Fruit fly (Drosophila melanogaster): ENCODE measurements around the gene promL.

promL gene

DNA sequence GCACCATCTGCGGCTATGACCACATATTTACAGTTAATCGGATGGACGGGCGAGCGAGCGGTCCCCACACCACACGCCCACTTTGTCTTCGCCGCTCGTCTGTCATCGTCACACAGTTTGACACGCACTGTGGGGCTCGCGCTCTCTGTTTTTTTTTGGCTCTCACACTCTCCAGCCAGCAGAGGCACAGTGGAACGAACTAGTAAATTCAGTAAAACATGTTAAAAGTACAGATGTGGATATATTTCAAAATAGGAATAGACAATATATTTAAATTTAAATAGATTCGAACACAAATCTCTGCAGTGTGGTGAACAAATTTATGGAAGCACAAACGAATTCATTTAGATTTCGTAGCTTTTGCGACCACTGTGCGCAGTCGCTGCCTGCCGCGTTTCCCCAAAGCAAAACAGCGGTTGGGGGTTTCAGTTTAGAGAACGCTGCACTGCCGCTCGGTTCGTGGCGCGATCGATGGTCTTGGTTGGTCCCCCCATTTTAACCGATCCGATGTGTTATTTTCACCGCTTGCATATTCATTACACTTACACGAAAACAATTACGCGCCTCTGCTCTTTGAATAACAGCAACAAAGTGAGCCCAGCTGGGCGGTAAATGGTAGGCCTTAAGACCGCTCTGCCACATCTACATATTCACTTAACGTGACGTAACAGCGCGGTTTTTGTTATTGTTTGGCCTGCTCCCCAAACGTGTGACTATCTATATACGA, 46.2 kb downstream of the promL start (continued):
- TF ChIP-seq tx (GFP tag; optimal IDR thresholded peaks at IDR 0.05), result peak; percentile 96
- TF ChIP-seq zen (tag; optimal IDR thresholded peaks at IDR 0.05), result peak; percentile 94
- TF ChIP-seq TFAM (GFP tag; optimal IDR thresholded peaks at IDR 0.05), result peak; percentile 95
- TF ChIP-seq vnd (GFP tag; IDR thresholded peaks at IDR 0.05; ENCODE audit: partially characterized antibody), result peak; percentile 83
- peak; percentile 80 for TF ChIP-seq HmgD (GFP tag; optimal IDR thresholded peaks at IDR 0.05)
- TF ChIP-seq br (optimal IDR thresholded peaks at IDR 0.05), result no peak
- TF ChIP-seq BtbVII (GFP tag; optimal IDR thresholded peaks at IDR 0.05), result peak; percentile 99
- TF ChIP-seq zfh1 (GFP tag; IDR thresholded peaks at IDR 0.05), result peak; percentile 99
- peak; percentile 100 for TF ChIP-seq CG18599 (GFP tag; optimal IDR thresholded peaks at IDR 0.05)
- peak; percentile 97 for TF ChIP-seq CG5245 (GFP tag; optimal IDR thresholded peaks at IDR 0.05)
- peak; percentile 92 for TF ChIP-seq CG14860 (GFP tag; IDR thresholded peaks at IDR 0.05; ENCODE audit: partially characterized antibody)
- TF ChIP-seq CG8089 (GFP tag; optimal IDR thresholded peaks at IDR 0.05), result peak; percentile 92
- TF ChIP-seq dpn (GFP tag; optimal IDR thresholded peaks at IDR 0.05), result peak; percentile 97 to 99
- TF ChIP-seq Stat92E (GFP tag; optimal IDR thresholded peaks at IDR 0.05), result peak in 1 of 3 experiments; percentile 86
- TF ChIP-seq ewg (GFP tag; optimal IDR thresholded peaks at IDR 0.05), result peak; percentile 96
- TF ChIP-seq CG17359 (tag; optimal IDR thresholded peaks at IDR 0.05), result peak; percentile 99
- TF ChIP-seq kay (GFP tag; optimal IDR thresholded peaks at IDR 0.05), result peak; percentile 96
- peak; percentile 83 for TF ChIP-seq CG4360 (GFP tag; IDR thresholded peaks at IDR 0.05)
- TF ChIP-seq Elba2 (GFP tag; optimal IDR thresholded peaks at IDR 0.05), result peak; percentile 74
- TF ChIP-seq NC2α (GFP tag; optimal IDR thresholded peaks at IDR 0.05), result peak; percentile 91
- peak; percentile 98 for TF ChIP-seq CG11723 (GFP tag; optimal IDR thresholded peaks at IDR 0.05)
- peak; percentile 98 for TF ChIP-seq B-H2 (GFP tag; optimal IDR thresholded peaks at IDR 0.05)
- TF ChIP-seq CG3065 (GFP tag; optimal IDR thresholded peaks at IDR 0.05), result peak; percentile 95
- TF ChIP-seq CG14965 (GFP tag; optimal IDR thresholded peaks at IDR 0.05; ENCODE audit: borderline replicate concordance), result peak; percentile 72
- peak; percentile 93 for TF ChIP-seq ro (GFP tag; IDR thresholded peaks at IDR 0.05)
- peak; percentile 100 for TF ChIP-seq Med (GFP tag)
- TF ChIP-seq her (GFP tag; optimal IDR thresholded peaks at IDR 0.05), result peak; percentile 89
- peak; percentile 97 for TF ChIP-seq CG6254 (GFP tag; optimal IDR thresholded peaks at IDR 0.05)
- peak; percentile 97; the same call in 2 of the 3 replicates for TF ChIP-seq Mrtf (GFP tag; IDR thresholded peaks at IDR 0.05)
- peak; percentile 99 for TF ChIP-seq Dbx (GFP tag; IDR thresholded peaks at IDR 0.05)
- no peak for TF ChIP-seq Sin3A (optimal IDR thresholded peaks at IDR 0.05)
- TF ChIP-seq Hr3 (GFP tag; optimal IDR thresholded peaks at IDR 0.05), result peak; percentile 98
- peak; percentile 99 for TF ChIP-seq CG2120 (GFP tag; optimal IDR thresholded peaks at IDR 0.05)
- peak; percentile 97 for TF ChIP-seq CG14667 (GFP tag; IDR thresholded peaks at IDR 0.05)
- TF ChIP-seq dysf (GFP tag; IDR thresholded peaks at IDR 0.05), result peak; percentile 99
- TF ChIP-seq CG42726 (GFP tag; IDR thresholded peaks at IDR 0.05; ENCODE audit: partially characterized antibody), result 0 out of 2 replicates have a peak, but pooled peaks have one; percentile 18
- TF ChIP-seq MBD-R2 (GFP tag; IDR thresholded peaks at IDR 0.05), result peak; percentile 99
- peak; percentile 64 to 80 for TF ChIP-seq insv (GFP tag; optimal IDR thresholded peaks at IDR 0.05)
- TF ChIP-seq maf-S (GFP tag; optimal IDR thresholded peaks at IDR 0.05), result peak; percentile 93
- TF ChIP-seq CG8478 (optimal IDR thresholded peaks at IDR 0.05), result no peak
- TF ChIP-seq CG3726 (GFP tag; IDR thresholded peaks at IDR 0.05), result peak; percentile 97
- TF ChIP-seq Dad (GFP tag; optimal IDR thresholded peaks at IDR 0.05), result peak; percentile 97
- TF ChIP-seq so (GFP tag; IDR thresholded peaks at IDR 0.05), result peak; percentile 99
- peak; percentile 99 for TF ChIP-seq seq (GFP tag; IDR thresholded peaks at IDR 0.05)
- TF ChIP-seq CG3838 (GFP tag; optimal IDR thresholded peaks at IDR 0.05), result peak; percentile 96
- peak; percentile 98 for TF ChIP-seq CG2202 (tag; optimal IDR thresholded peaks at IDR 0.05)
- TF ChIP-seq D19A (tag; optimal IDR thresholded peaks at IDR 0.05), result peak; percentile 95
- peak; percentile 98 for TF ChIP-seq Optix (GFP tag; IDR thresholded peaks at IDR 0.05)
- TF ChIP-seq CG34224 (GFP tag; IDR thresholded peaks at IDR 0.05; ENCODE audit: partially characterized antibody), result peak; percentile 76
- TF ChIP-seq pb (GFP tag; optimal IDR thresholded peaks at IDR 0.05), result peak; percentile 91
